Worm (Caenorhabditis elegans): Measurements from ENCODE around the gene hrg-3.

Gene hrg-3

DNA sequence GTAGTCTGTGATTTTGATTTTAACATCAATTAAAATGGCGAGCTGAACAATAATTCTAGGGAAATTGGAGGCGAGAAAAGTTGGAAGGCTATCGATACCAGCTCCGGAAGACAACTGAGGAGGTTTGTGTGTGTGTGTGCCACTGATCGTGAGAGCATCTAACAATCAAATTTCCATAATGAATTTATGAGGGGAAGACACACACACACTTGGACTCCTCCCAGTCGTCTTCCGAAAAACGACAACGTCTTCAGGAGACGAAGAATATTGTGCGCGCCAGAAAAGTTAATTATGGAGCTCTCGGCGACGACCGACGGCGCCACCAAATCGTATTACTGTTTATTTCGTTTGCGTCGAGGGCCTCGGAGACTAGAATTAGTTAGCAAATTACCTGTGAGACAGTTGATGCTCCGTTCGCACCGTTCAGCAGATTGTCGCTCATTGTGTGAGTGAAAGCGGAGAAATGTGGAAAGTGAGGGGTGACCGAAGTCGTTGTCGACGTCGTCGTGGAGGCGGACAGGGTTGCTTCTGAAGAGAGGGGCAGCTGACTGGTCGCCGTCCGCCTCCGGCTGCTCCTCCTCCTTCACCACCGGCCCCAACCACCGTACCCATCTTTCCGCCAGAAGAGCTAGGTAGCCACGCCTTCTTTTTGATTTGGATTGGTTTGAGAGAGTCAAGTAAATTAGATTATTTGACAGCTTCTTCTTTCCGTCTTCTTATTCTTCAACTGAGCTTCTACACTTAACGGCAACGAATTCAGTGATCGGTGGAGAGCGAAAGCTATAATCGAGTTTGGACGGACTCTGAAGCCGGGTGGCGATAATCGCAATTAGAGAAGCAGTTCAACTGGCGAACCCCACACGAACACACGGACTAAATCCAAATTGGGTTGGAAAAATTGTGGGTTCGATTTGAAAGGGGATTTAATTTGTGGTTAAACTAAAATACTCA lies 12.8 kb downstream of the hrg-3 start, which contains the start of gene unc-42:
Gene unc-42 (minus strand): TSS at position 564 of the 951 bp plus-strand sequence.
- TF ChIP-seq scrt-1 (GFP tag; IDR thresholded peaks at IDR 0.05) (no peak), tra-4 (tag; optimal IDR thresholded peaks at IDR 0.05) (no peak), ets-7 (tag; optimal IDR thresholded peaks at IDR 0.05) (no peak), tbx-11 (GFP tag; IDR thresholded peaks at IDR 0.05) (no peak), ceh-36 (tag; optimal IDR thresholded peaks at IDR 0.05) (no peak), hmbx-1 (tag; optimal IDR thresholded peaks at IDR 0.05) (no peak), ama-1 (optimal IDR thresholded peaks at IDR 0.05) (no peak), B0310.2 (tag; optimal IDR thresholded peaks at IDR 0.05) (no peak), sea-1 (GFP tag; conservative IDR thresholded peaks at IDR 0.05) (no peak), flt-1 (GFP tag; IDR thresholded peaks at IDR 0.05) (no peak), hmg-4 (GFP tag; optimal IDR thresholded peaks at IDR 0.05) (no peak), tbx-37 (GFP tag; conservative IDR thresholded peaks at IDR 0.05) (no peak), F13C5.2 (tag; optimal IDR thresholded peaks at IDR 0.05) (no peak), ceh-13 (GFP tag; optimal IDR thresholded peaks at IDR 0.05) (no peak)

DNA sequence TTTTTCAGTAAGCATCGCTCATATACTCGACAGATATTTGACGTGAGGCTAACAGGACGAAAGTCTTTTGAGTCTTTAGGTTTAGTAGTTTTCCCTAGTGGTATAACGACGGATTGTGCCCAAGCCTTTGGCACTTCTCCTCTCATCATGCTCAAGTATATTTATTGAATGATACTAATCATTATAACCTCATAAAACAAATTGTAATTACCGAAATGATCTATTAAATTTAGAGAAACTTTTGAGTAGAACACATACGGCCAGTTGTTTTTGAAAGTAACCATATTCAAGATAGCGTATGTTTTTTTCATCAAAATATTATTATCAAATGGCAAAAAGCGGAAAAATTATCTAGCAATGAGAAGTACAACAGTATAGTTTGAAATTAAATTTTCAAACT lies 15.0 kb downstream of the hrg-3 start:
- TF ChIP-seq ama-1 (optimal IDR thresholded peaks at IDR 0.05): no peak
- TF ChIP-seq tbx-37 (GFP tag; conservative IDR thresholded peaks at IDR 0.05): no peak
- no peak for TF ChIP-seq hmbx-1 (tag; optimal IDR thresholded peaks at IDR 0.05)
- TF ChIP-seq flt-1 (GFP tag; IDR thresholded peaks at IDR 0.05): no peak
- no peak for TF ChIP-seq ceh-36 (tag; optimal IDR thresholded peaks at IDR 0.05)
- no peak for TF ChIP-seq sea-1 (GFP tag; conservative IDR thresholded peaks at IDR 0.05)

DNA sequence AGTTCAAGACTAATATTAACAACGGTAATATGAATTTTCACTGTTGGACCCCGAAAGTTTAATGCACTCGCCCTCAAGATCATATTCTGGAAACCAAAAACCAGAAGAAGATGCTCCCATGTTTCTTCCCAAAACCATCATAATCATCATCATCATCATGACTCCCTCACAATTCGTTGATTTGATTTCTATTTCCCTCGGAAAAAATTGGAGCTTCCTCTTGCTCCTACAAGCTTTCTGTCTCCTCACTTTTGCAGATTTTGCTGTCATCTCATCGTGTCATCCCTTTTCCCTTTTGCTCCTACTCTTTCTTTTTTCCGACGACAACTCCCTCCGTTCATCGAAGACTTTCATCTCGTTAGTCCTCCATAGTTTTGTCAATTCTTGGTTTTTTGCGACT lies 15.7 kb downstream of the hrg-3 start, which contains the start of gene F46B6.2:
Gene F46B6.2 (plus strand): TSS at position 316 of the 400 bp plus-strand sequence.
- TF ChIP-seq tbx-37 (GFP tag; conservative IDR thresholded peaks at IDR 0.05) (no peak), sea-1 (GFP tag; conservative IDR thresholded peaks at IDR 0.05) (no peak), ets-7 (tag; optimal IDR thresholded peaks at IDR 0.05) (no peak), tbx-11 (GFP tag; IDR thresholded peaks at IDR 0.05) (no peak), hnd-1 (tag; optimal IDR thresholded peaks at IDR 0.05) (no peak), F13C5.2 (tag; optimal IDR thresholded peaks at IDR 0.05) (no peak), ceh-36 (tag; optimal IDR thresholded peaks at IDR 0.05) (no peak), hmbx-1 (tag; optimal IDR thresholded peaks at IDR 0.05) (no peak), B0310.2 (tag; optimal IDR thresholded peaks at IDR 0.05) (no peak), aly-1 (tag; optimal IDR thresholded peaks at IDR 0.05) (no peak), hmg-4 (GFP tag; optimal IDR thresholded peaks at IDR 0.05) (no peak), flt-1 (GFP tag; IDR thresholded peaks at IDR 0.05) (no peak), scrt-1 (GFP tag; IDR thresholded peaks at IDR 0.05) (no peak), ama-1 (optimal IDR thresholded peaks at IDR 0.05) (no peak), pes-1 (GFP tag; IDR thresholded peaks at IDR 0.05) (no peak), ceh-13 (GFP tag; optimal IDR thresholded peaks at IDR 0.05) (no peak), tra-4 (tag; optimal IDR thresholded peaks at IDR 0.05) (no peak)

DNA sequence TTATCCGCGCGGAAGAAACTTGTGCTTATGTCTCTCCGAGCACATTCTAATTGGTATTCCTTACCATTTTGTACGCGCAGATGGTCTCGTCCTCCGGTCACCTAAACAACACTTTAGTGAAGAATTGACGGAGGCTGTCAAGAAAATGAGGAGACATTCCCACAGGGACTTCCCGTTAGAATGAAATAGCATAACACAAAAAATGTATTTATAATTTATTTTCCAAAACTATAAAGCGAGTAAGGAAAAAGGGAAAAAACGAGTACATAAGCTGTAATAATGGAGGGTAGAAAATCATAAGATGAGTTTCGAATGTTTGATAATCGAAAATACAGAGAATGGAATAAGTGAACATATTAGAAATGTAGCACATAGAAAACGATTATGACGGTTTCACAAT lies 19.5 kb downstream of the hrg-3 start, which contains the start of gene F46B6.12:
Gene F46B6.12 (minus strand): TSS at position 101 of the 400 bp plus-strand sequence.
- no peak for TF ChIP-seq hnd-1 (tag; optimal IDR thresholded peaks at IDR 0.05)
- no peak for TF ChIP-seq ama-1 (optimal IDR thresholded peaks at IDR 0.05)
- no peak for TF ChIP-seq sea-1 (GFP tag; conservative IDR thresholded peaks at IDR 0.05)
- no peak for TF ChIP-seq ets-7 (tag; optimal IDR thresholded peaks at IDR 0.05)
- no peak for TF ChIP-seq F13C5.2 (tag; optimal IDR thresholded peaks at IDR 0.05)
- no peak for TF ChIP-seq B0310.2 (tag; optimal IDR thresholded peaks at IDR 0.05)
- no peak for TF ChIP-seq flt-1 (GFP tag; IDR thresholded peaks at IDR 0.05)
- TF ChIP-seq scrt-1 (GFP tag; IDR thresholded peaks at IDR 0.05): no peak
- no peak for TF ChIP-seq tbx-37 (GFP tag; conservative IDR thresholded peaks at IDR 0.05)
- no peak for TF ChIP-seq ceh-36 (tag; optimal IDR thresholded peaks at IDR 0.05)
- TF ChIP-seq tra-4 (tag; optimal IDR thresholded peaks at IDR 0.05): no peak
- no peak for TF ChIP-seq hmg-4 (GFP tag; optimal IDR thresholded peaks at IDR 0.05)
- TF ChIP-seq pes-1 (GFP tag; IDR thresholded peaks at IDR 0.05): no peak
- TF ChIP-seq ceh-13 (GFP tag; optimal IDR thresholded peaks at IDR 0.05): no peak
- TF ChIP-seq hmbx-1 (tag; optimal IDR thresholded peaks at IDR 0.05): no peak
- no peak for TF ChIP-seq aly-1 (tag; optimal IDR thresholded peaks at IDR 0.05)
- no peak for TF ChIP-seq tbx-11 (GFP tag; IDR thresholded peaks at IDR 0.05)

DNA sequence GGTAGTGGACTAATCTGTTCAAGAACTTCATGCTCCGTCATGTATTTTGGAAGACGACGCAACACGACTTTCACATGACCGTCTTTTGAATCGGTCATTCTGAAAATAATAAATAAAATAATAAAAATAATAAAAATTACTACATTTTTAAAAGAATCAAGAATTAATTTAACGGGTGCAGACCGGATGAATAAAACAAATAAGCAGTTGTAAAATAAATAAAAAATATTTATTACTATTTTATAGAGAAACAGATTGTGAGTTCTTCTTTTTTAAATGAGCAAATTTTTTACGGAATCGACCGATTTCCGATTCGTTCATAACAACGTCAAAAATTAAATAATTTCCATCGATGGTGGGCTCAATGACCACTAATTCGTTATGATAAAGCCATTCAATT lies 21.4 kb downstream of the hrg-3 start, which contains the start of gene smg-4:
Gene smg-4 (minus strand): TSS at position 101 of the 400 bp plus-strand sequence.
- TF ChIP-seq sea-1 (GFP tag; conservative IDR thresholded peaks at IDR 0.05) (no peak), ceh-36 (tag; optimal IDR thresholded peaks at IDR 0.05) (no peak), F13C5.2 (tag; optimal IDR thresholded peaks at IDR 0.05) (no peak)

DNA sequence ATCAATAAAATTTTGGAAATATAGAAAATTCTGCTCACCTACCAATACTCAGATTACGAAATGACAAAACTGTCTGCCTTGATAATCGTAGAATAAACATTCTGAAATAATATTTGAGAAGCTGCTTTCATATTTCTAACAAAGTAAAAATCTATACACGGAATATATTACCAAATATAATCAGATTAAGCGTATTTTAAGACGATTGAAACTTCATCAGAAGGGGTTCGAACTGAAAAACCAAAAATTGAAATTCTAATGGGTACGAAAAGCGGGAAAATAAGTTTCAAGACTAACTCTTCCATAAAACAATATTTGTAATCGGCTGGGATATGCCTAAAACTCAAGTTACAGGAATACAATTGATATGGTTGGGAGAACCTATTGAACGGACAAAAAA lies 23.1 kb downstream of the hrg-3 start, which contains the start of gene F46B6.4:
Gene F46B6.4 (minus strand): TSS at position 101 of the 400 bp plus-strand sequence.
- TF ChIP-seq B0310.2 (tag; optimal IDR thresholded peaks at IDR 0.05) (no peak), hnd-1 (tag; optimal IDR thresholded peaks at IDR 0.05) (no peak), ama-1 (optimal IDR thresholded peaks at IDR 0.05) (no peak), tra-4 (tag; optimal IDR thresholded peaks at IDR 0.05) (no peak), ceh-36 (tag; optimal IDR thresholded peaks at IDR 0.05) (no peak), ceh-13 (GFP tag; optimal IDR thresholded peaks at IDR 0.05) (no peak), hmbx-1 (tag; optimal IDR thresholded peaks at IDR 0.05) (no peak), pes-1 (GFP tag; IDR thresholded peaks at IDR 0.05) (no peak)

DNA sequence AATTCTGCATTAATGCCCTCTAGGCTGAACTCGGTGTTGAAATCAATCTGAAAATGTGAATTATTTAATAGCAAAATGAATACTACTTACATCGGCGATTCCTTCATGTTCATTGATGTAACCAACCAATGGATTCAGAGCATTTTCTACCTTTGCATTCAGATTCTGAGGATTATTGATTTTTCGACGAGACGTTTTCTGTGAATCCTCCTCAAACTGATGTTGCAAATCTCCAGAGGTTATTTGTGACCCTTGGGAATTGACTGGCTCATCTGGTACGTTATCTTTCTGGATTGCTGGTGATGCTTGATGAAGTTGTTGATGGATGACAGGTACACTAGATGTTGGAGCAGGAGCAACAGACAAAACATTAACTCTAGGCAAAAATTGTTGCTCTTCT lies 25.8 kb downstream of the hrg-3 start:
- TF ChIP-seq flt-1 (GFP tag; IDR thresholded peaks at IDR 0.05) (no peak), B0310.2 (tag; optimal IDR thresholded peaks at IDR 0.05) (no peak), ceh-36 (tag; optimal IDR thresholded peaks at IDR 0.05) (no peak), tbx-11 (GFP tag; IDR thresholded peaks at IDR 0.05) (no peak), hmg-4 (GFP tag; optimal IDR thresholded peaks at IDR 0.05) (no peak), ceh-13 (GFP tag; optimal IDR thresholded peaks at IDR 0.05) (no peak), hnd-1 (tag; optimal IDR thresholded peaks at IDR 0.05) (no peak), hmbx-1 (tag; optimal IDR thresholded peaks at IDR 0.05) (no peak)

Measured in whole organism, early embryonic.